Worm (Caenorhabditis elegans) whole organism, midembryonic: ENCODE data around the gene T24C4.2.

Experiments used
- flt-1 ChIP-seq: fragments of 200-800 bp; sonication (Bioruptor generic); IDR thresholded peaks from 2 replicates; pipeline ENCODE4 v1.3.6; 2022; ENCODE audit warnings: missing genetic modification characterization, missing compliant biosample characterization
- ref-1 ChIP-seq: fragments of 200-800 bp; sonication (Bioruptor generic); conservative IDR thresholded peaks from 2 replicates; pipeline ENCODE4 v1.3.6; 2022; ENCODE audit warnings: missing genetic modification reagents, missing genetic modification characterization, missing compliant biosample characterization
- ztf-23 ChIP-seq: fragments of 200-800 bp; sonication (Bioruptor generic); IDR thresholded peaks from 2 replicates; pipeline ENCODE4 v1.3.6; 2022; ENCODE audit warnings: missing genetic modification reagents, missing genetic modification characterization, missing compliant biosample characterization

DNA sequence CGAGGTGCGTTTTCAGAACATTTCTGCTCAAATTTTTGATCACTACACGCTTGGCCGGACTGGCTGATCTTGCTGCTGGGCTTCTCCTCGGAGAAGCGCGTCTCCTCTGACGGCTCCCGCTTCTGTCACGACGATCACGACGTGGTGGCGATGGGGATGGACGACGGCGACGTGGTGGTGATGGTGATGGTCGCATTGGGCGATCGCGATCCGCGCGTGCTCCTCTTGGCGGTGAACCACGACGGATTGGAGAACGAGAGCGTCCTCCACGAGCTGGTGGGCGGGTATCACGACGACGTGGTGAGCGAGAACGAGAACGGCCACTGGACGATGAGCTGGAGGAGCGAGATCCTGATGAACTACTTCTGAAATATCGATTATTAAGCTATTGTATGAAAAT is 16.4 kb downstream of the T24C4.2 start:
- TF ChIP-seq ref-1 (GFP tag; lab: Robert Waterston, UW) (no peak), ztf-23 (no peak), flt-1 (GFP tag; lab: Robert Waterston, UW) (no peak)
